Worm (Caenorhabditis elegans) whole organism, L1 larva: Measurements from ENCODE around the gene C08E8.6.
A peak's percentile ranks its signal among the peaks of the same experiment; 100 is the strongest.

ENCODE experiments used
- C34B4.2 ChIP-seq: sonication (generic microtip); optimal IDR thresholded peaks from 2 replicates; lab custom pipeline; 2017; ENCODE audit warnings: mild to moderate bottlenecking, missing genetic modification characterization, missing compliant biosample characterization
- F16B12.6 ChIP-seq: fragments of 150-350 bp; optimal IDR thresholded peaks from 2 replicates; lab custom pipeline; 2014; ENCODE audit warnings: missing biosample characterization, missing genetic modification characterization
- Y116A8C.19 ChIP-seq: sonication (generic microtip); optimal IDR thresholded peaks from 2 replicates; lab custom pipeline; 2016; ENCODE audit warnings: missing compliant biosample characterization, missing genetic modification characterization, borderline replicate concordance
- aha-1 ChIP-seq: fragments of 150-350 bp; optimal IDR thresholded peaks from 2 replicates; lab custom pipeline; 2014; ENCODE audit warnings: missing biosample characterization, missing genetic modification characterization
- alr-1 ChIP-seq: fragments of 200-800 bp; sonication (Bioruptor generic); optimal IDR thresholded peaks from 2 replicates; lab custom pipeline; 2018; ENCODE audit warnings: borderline replicate concordance, mild to moderate bottlenecking, missing genetic modification characterization, missing compliant biosample characterization
- aly-2 ChIP-seq: fragments of 150-350 bp; optimal IDR thresholded peaks from 2 replicates; lab custom pipeline; 2014; ENCODE audit warnings: missing biosample characterization, missing genetic modification characterization
- ama-1 ChIP-seq: fragments of 150-350 bp; optimal IDR thresholded peaks from 2 replicates; lab custom pipeline; 2014
- ceh-8 ChIP-seq: fragments of 200-800 bp; sonication (Bioruptor generic); optimal IDR thresholded peaks from 2 replicates; lab custom pipeline; 2018; ENCODE audit warnings: mild to moderate bottlenecking, missing genetic modification characterization, moderate library complexity, missing compliant biosample characterization
- efl-1 ChIP-seq, 4 experiments: fragments of 150-350 bp; optimal IDR thresholded peaks in 3 of 4; peaks in 1 of 4; 1 replicate in 1 of 4; 2 replicates in 3 of 4; lab custom pipeline; 2014; ENCODE audit warnings: missing biosample characterization in 2 of 4, missing genetic modification characterization in 2 of 4, missing genetic modification reagents in 2 of 4
- egl-13 ChIP-seq: sonication (generic microtip); optimal IDR thresholded peaks from 2 replicates; lab custom pipeline; 2016; ENCODE audit warnings: missing genotype, missing genetic modification reagents, missing genetic modification characterization, missing compliant biosample characterization
- elt-2 ChIP-seq: sonication (generic microtip); optimal IDR thresholded peaks from 2 replicates; lab custom pipeline; 2016; ENCODE audit warnings: missing genetic modification characterization, mild to moderate bottlenecking, inconsistent platforms, missing compliant biosample characterization, missing genetic modification reagents
- fos-1 ChIP-seq: fragments of 150-350 bp; optimal IDR thresholded peaks from 2 replicates; lab custom pipeline; 2014; ENCODE audit warnings: missing biosample characterization, missing genetic modification characterization
- irx-1 ChIP-seq: sonication (generic microtip); optimal IDR thresholded peaks from 2 replicates; lab custom pipeline; 2016; ENCODE audit warnings: missing genetic modification characterization, missing compliant biosample characterization
- isw-1 ChIP-seq: fragments of 200-800 bp; sonication (Bioruptor generic); IDR thresholded peaks from 2 replicates; pipeline ENCODE4 v1.3.6; 2022; ENCODE audit warnings: missing genetic modification characterization, missing compliant biosample characterization
- jun-1 ChIP-seq: fragments of 150-350 bp; optimal IDR thresholded peaks from 2 replicates; lab custom pipeline; 2014; ENCODE audit warnings: missing biosample characterization, missing genetic modification reagents, missing genetic modification characterization
- lin-14 ChIP-seq: fragments of 200-800 bp; sonication (Bioruptor generic); optimal IDR thresholded peaks from 2 replicates; lab custom pipeline; 2018; ENCODE audit warnings: mild to moderate bottlenecking, missing genetic modification characterization, moderate library complexity, missing compliant biosample characterization
- lin-15B ChIP-seq: fragments of 150-350 bp; sonication (generic microtip); optimal IDR thresholded peaks from 3 replicates; lab custom pipeline; 2014; ENCODE audit warnings: missing biosample characterization, missing genetic modification characterization
- lin-35 ChIP-seq, 2 experiments: fragments of 150-350 bp; optimal IDR thresholded peaks; 2 replicates each; lab custom pipeline; 2014; ENCODE audit warnings: missing biosample characterization in 2 of 2, missing genetic modification characterization in 2 of 2, missing genetic modification reagents in 2 of 2
- mef-2 ChIP-seq: fragments of 150-350 bp; optimal IDR thresholded peaks from 2 replicates; lab custom pipeline; 2014; ENCODE audit warnings: missing biosample characterization, missing genetic modification characterization
- mep-1 ChIP-seq: fragments of 150-350 bp; optimal IDR thresholded peaks from 2 replicates; lab custom pipeline; 2014; ENCODE audit warnings: missing biosample characterization, missing genetic modification characterization
- nhr-20 ChIP-seq: sonication (generic microtip); optimal IDR thresholded peaks from 2 replicates; lab custom pipeline; 2016; ENCODE audit warnings: mild to moderate bottlenecking, missing genetic modification characterization, missing compliant biosample characterization
- nhr-76 ChIP-seq: sonication (generic microtip); optimal IDR thresholded peaks from 2 replicates; lab custom pipeline; 2017; ENCODE audit warnings: missing biosample characterization, missing genetic modification characterization
- nhr-85 ChIP-seq: sonication (generic microtip); peaks from one replicate; lab custom pipeline; 2016; ENCODE audit warnings: missing genetic modification characterization, inconsistent platforms, missing compliant biosample characterization
- pqm-1 ChIP-seq: sonication (generic microtip); optimal IDR thresholded peaks from 3 replicates; lab custom pipeline; 2017; ENCODE audit warnings: missing biosample characterization, missing genetic modification characterization
- sup-37 ChIP-seq: fragments of 200-800 bp; sonication (Bioruptor generic); optimal IDR thresholded peaks from 2 replicates; lab custom pipeline; 2018; ENCODE audit warnings: mild to moderate bottlenecking, missing genetic modification characterization, missing compliant biosample characterization
- tlp-1 ChIP-seq: fragments of 150-350 bp; optimal IDR thresholded peaks from 2 replicates; lab custom pipeline; 2014; ENCODE audit warnings: missing biosample characterization, missing genetic modification characterization
- unc-130 ChIP-seq: fragments of 150-350 bp; optimal IDR thresholded peaks from 2 replicates; lab custom pipeline; 2017; ENCODE audit warnings: missing biosample characterization, missing genetic modification characterization, inconsistent platforms
- unc-30 ChIP-seq: sonication (generic microtip); optimal IDR thresholded peaks from 2 replicates; lab custom pipeline; 2017; ENCODE audit warnings: missing biosample characterization, missing genetic modification characterization
- vab-15 ChIP-seq: sonication (generic microtip); optimal IDR thresholded peaks from 2 replicates; lab custom pipeline; 2017; ENCODE audit warnings: missing genotype, mild to moderate bottlenecking, missing genetic modification characterization, missing compliant biosample characterization
- ztf-4 ChIP-seq: fragments of 150-350 bp; optimal IDR thresholded peaks from 2 replicates; lab custom pipeline; 2014; ENCODE audit warnings: missing biosample characterization, missing genetic modification characterization

Gene C08E8.6

ce11 chrV:18331086-18331485 lies 37.1 kb downstream of the C08E8.6 start, which contains the start of gene B0462.4:
Gene B0462.4 (minus strand): TSS chrV:18331186.
- no peak for TF ChIP-seq sup-37 (GFP tag; lab: Kevin White, UChicago)
- TF ChIP-seq efl-1 (optimal IDR thresholded peaks at IDR 0.05; lab: Kevin White, UChicago) = no peak
- peak in 1 of 2 experiments; percentile 38 for TF ChIP-seq efl-1 (GFP tag; optimal IDR thresholded peaks at IDR 0.05 in 1 of 2; lab: Kevin White, UChicago)

- no peak for TF ChIP-seq nhr-20 (tag; lab: Kevin White, UChicago)
- TF ChIP-seq C34B4.2 = no peak
- no peak for TF ChIP-seq ama-1 (lab: Kevin White, UChicago)
- no peak for TF ChIP-seq efl-1 (optimal IDR thresholded peaks at IDR 0.05; lab: Kevin White, UChicago)
- peak in 1 of 2 experiments; percentile 60 for TF ChIP-seq efl-1 (GFP tag; optimal IDR thresholded peaks at IDR 0.05 in 1 of 2; lab: Kevin White, UChicago)
- peak; percentile 39 for TF ChIP-seq pqm-1 (tag; lab: Kevin White, UChicago)
- peak; percentile 80 for TF ChIP-seq elt-2
- TF ChIP-seq unc-130 (tag; lab: Kevin White, UChicago) = no peak
- peak in 1 of 2 experiments; percentile 22 for TF ChIP-seq lin-35 (GFP tag; optimal IDR thresholded peaks at IDR 0.05; lab: Kevin White, UChicago)
These were observed 43.7 kb downstream of the C08E8.6 start for ce11 chrV:18324525-18324924.

- TF ChIP-seq isw-1 (GFP tag; lab: Robert Waterston, UW) = no peak
- no peak for TF ChIP-seq alr-1
- TF ChIP-seq egl-13 = no peak
- no peak for TF ChIP-seq F16B12.6 (tag; lab: Kevin White, UChicago)
- TF ChIP-seq lin-14 (GFP tag; lab: Kevin White, UChicago) = no peak
- no peak for TF ChIP-seq nhr-76 (tag; lab: Kevin White, UChicago)
- no peak for TF ChIP-seq tlp-1 (tag; lab: Kevin White, UChicago)
- TF ChIP-seq C34B4.2 = no peak
- no peak for TF ChIP-seq jun-1 (tag; lab: Kevin White, UChicago)
- no peak for TF ChIP-seq mef-2 (tag; lab: Kevin White, UChicago)
- TF ChIP-seq fos-1 (tag; lab: Kevin White, UChicago) = no peak
- no peak for TF ChIP-seq aly-2 (tag; lab: Kevin White, UChicago)
- TF ChIP-seq mep-1 (tag; lab: Kevin White, UChicago) = no peak
- no peak for TF ChIP-seq vab-15 (tag; lab: Kevin White, UChicago)
- TF ChIP-seq Y116A8C.19 (tag; lab: Kevin White, UChicago) = no peak
- no peak for TF ChIP-seq lin-15B (tag; lab: Kevin White, UChicago)
- TF ChIP-seq, all 84 proteins: peak for 0
These were observed 45.0 kb downstream of the C08E8.6 start, which contains the start of gene B0462.5 for ce11 chrV:18323231-18323630. Gene B0462.5 (minus strand): TSS chrV:18323331.

ce11 chrV:18318312-18318711 lies 49.9 kb downstream of the C08E8.6 start, which contains the start of gene fbxb-119:
Gene fbxb-119 (plus strand): TSS chrV:18318612.
- TF ChIP-seq irx-1 (tag; lab: Kevin White, UChicago) (no peak), ztf-4 (tag; lab: Kevin White, UChicago) (no peak), unc-30 (no peak), aha-1 (no peak), nhr-85 (tag; lab: Kevin White, UChicago) (no peak), ceh-8 (GFP tag; lab: Kevin White, UChicago) (no peak), tlp-1 (tag; lab: Kevin White, UChicago) (no peak), lin-35 (GFP tag; optimal IDR thresholded peaks at IDR 0.05; lab: Kevin White, UChicago) (no peak)
- TF ChIP-seq, all 84 proteins: peak for 0
